Worm (Caenorhabditis elegans): ENCODE results near the gene C34E10.12.

DNA sequence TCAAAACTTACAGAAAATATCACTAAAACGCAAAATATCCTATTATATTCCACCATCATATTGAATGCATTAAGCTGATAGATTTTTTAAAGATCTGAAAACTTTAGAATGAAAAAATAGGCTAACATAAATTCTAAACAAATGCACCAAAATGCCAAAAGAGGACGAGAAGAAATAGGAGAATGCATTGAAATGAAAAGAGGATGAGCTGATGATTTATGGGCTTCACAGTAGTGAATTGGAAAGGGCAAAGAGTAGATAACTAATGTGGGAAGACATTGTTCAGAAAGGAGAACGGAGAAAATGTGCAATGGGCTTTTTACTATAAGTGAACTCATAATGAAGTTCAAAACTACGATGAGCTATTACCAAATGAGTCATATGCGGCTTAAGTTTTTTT is 10.2 kb downstream of the C34E10.12 start, which contains the start of gene cutl-19:
- TF ChIP-seq T22C8.4 (GFP tag; IDR thresholded peaks at IDR 0.05) (no peak), klf-2 (GFP tag; conservative IDR thresholded peaks at IDR 0.05) (no peak), ztf-29 (GFP tag; IDR thresholded peaks at IDR 0.05) (no peak), flt-1 (GFP tag; IDR thresholded peaks at IDR 0.05) (no peak), cog-1 (tag; optimal IDR thresholded peaks at IDR 0.05) (no peak), ref-1 (GFP tag; conservative IDR thresholded peaks at IDR 0.05) (no peak), med-1 (GFP tag; optimal IDR thresholded peaks at IDR 0.05; ENCODE audit: insufficient read depth) (no peak), tab-1 (GFP tag; IDR thresholded peaks at IDR 0.05) (no peak), ztf-23 (GFP tag; IDR thresholded peaks at IDR 0.05) (no peak)
